Worm (Caenorhabditis elegans): ENCODE data around the gene srh-266.

Gene srh-266

ce11 chrV:667459-667858, 2.9 kb downstream of the srh-266 start, which contains the start of gene nhr-180:
TSS of gene nhr-180 (minus strand) at chrV:667510.
- TF ChIP-seq elt-3 (tag; optimal IDR thresholded peaks at IDR 0.05) (no peak), sma-9 (GFP tag; optimal IDR thresholded peaks at IDR 0.05) (peak; percentile 76), sma-9 (tag; optimal IDR thresholded peaks at IDR 0.05) (no peak)

- TF ChIP-seq lin-11 (tag; optimal IDR thresholded peaks at IDR 0.05) (no peak), zag-1 (tag; optimal IDR thresholded peaks at IDR 0.05) (no peak), mab-5 (tag; optimal IDR thresholded peaks at IDR 0.05) (no peak), elt-1 (tag; optimal IDR thresholded peaks at IDR 0.05) (no peak), lin-13 (GFP tag; optimal IDR thresholded peaks at IDR 0.05) (no peak), nhr-12 (tag; optimal IDR thresholded peaks at IDR 0.05) (no peak), ceh-16 (tag; optimal IDR thresholded peaks at IDR 0.05) (no peak), peb-1 (tag; optimal IDR thresholded peaks at IDR 0.05) (no peak), nhr-21 (tag; optimal IDR thresholded peaks at IDR 0.05) (no peak), blmp-1 (tag; optimal IDR thresholded peaks at IDR 0.05; ENCODE audit: insufficient read depth) (no peak), dmd-4 (tag; optimal IDR thresholded peaks at IDR 0.05) (no peak)
Observed at ce11 chrV:671342-671741, 6.7 kb downstream of the srh-266 start, which contains the start of gene sru-24. TSS of gene sru-24 (minus strand) at chrV:671442.

ce11 chrV:674213-674612, 9.6 kb downstream of the srh-266 start, which contains the start of gene sru-25:
TSS of gene sru-25 (minus strand) at chrV:674313.
- TF ChIP-seq nhr-21 (tag; optimal IDR thresholded peaks at IDR 0.05), result no peak
- no peak for TF ChIP-seq elt-1 (tag; optimal IDR thresholded peaks at IDR 0.05)
- no peak for TF ChIP-seq alr-1 (tag; optimal IDR thresholded peaks at IDR 0.05)
- TF ChIP-seq ztf-1 (GFP tag; conservative IDR thresholded peaks at IDR 0.05), result no peak
- no peak for TF ChIP-seq nhr-237 (tag; optimal IDR thresholded peaks at IDR 0.05)

ce11 chrV:676090-676489, 11.5 kb downstream of the srh-266 start:
- TF ChIP-seq ztf-4 (tag; optimal IDR thresholded peaks at IDR 0.05) (no peak), snpc-4 (tag; optimal IDR thresholded peaks at IDR 0.05) (peak; percentile 38)

ce11 chrV:676550-677084, 12.0 kb downstream of the srh-266 start, which contains the start of the genes fbxa-72 and srx-21:
TSS of gene fbxa-72 (minus strand) at chrV:676753.
TSS of gene srx-21 (plus strand) at chrV:677034.
- no peak for TF ChIP-seq sma-3 (GFP tag; optimal IDR thresholded peaks at IDR 0.05)
- no peak for TF ChIP-seq ztf-1 (GFP tag; conservative IDR thresholded peaks at IDR 0.05)
- peak; percentile 42 for TF ChIP-seq nhr-25 (tag; optimal IDR thresholded peaks at IDR 0.05)
- TF ChIP-seq C34F6.9 (tag; optimal IDR thresholded peaks at IDR 0.05), result no peak
- TF ChIP-seq F13H6.1 (tag; optimal IDR thresholded peaks at IDR 0.05), result no peak
- TF ChIP-seq nhr-129 (tag; optimal IDR thresholded peaks at IDR 0.05), result no peak
- TF ChIP-seq fos-1 (tag; optimal IDR thresholded peaks at IDR 0.05), result peak; percentile 70
- TF ChIP-seq unc-62 (GFP tag; optimal IDR thresholded peaks at IDR 0.05), result no peak

ce11 chrV:679663-680062, 15.1 kb downstream of the srh-266 start, which contains the start of gene srx-22:
TSS of gene srx-22 (plus strand) at chrV:679963.
- no peak for TF ChIP-seq ceh-16 (tag; optimal IDR thresholded peaks at IDR 0.05)
- no peak for TF ChIP-seq nhr-12 (tag; optimal IDR thresholded peaks at IDR 0.05)
- no peak for TF ChIP-seq F13H6.1 (tag; optimal IDR thresholded peaks at IDR 0.05)
- TF ChIP-seq nhr-6 (tag; optimal IDR thresholded peaks at IDR 0.05), result no peak
- TF ChIP-seq nhr-23 (tag; optimal IDR thresholded peaks at IDR 0.05), result no peak
- TF ChIP-seq dmd-4 (tag; optimal IDR thresholded peaks at IDR 0.05), result no peak
- no peak for TF ChIP-seq lin-39 (tag; optimal IDR thresholded peaks at IDR 0.05)
- TF ChIP-seq blmp-1 (tag; optimal IDR thresholded peaks at IDR 0.05; ENCODE audit: insufficient read depth), result no peak
- TF ChIP-seq unc-62 (GFP tag; optimal IDR thresholded peaks at IDR 0.05), result no peak
- no peak for TF ChIP-seq skn-1 (tag; optimal IDR thresholded peaks at IDR 0.05)
- TF ChIP-seq snpc-4 (tag; optimal IDR thresholded peaks at IDR 0.05), result no peak
- no peak for TF ChIP-seq sma-9 (GFP tag; optimal IDR thresholded peaks at IDR 0.05)
- TF ChIP-seq sma-9 (tag; optimal IDR thresholded peaks at IDR 0.05), result no peak
- TF ChIP-seq nhr-11 (tag; optimal IDR thresholded peaks at IDR 0.05), result no peak
- TF ChIP-seq ztf-4 (tag; optimal IDR thresholded peaks at IDR 0.05), result no peak
- TF ChIP-seq ama-1 (optimal IDR thresholded peaks at IDR 0.05), result no peak
- no peak for TF ChIP-seq nhr-129 (tag; optimal IDR thresholded peaks at IDR 0.05)
- TF ChIP-seq unc-55 (GFP tag; optimal IDR thresholded peaks at IDR 0.05), result no peak
- TF ChIP-seq nhr-21 (tag; optimal IDR thresholded peaks at IDR 0.05), result no peak
- no peak for TF ChIP-seq R02D3.7 (tag; optimal IDR thresholded peaks at IDR 0.05)

Data from whole organism, L2 larva.